Fruit fly (Drosophila melanogaster) whole organism, embryonic: ENCODE results near the gene Tengl1.

Source experiments
- BEAF-32 ChIP-seq: fragments of 200-800 bp; sonication (Bioruptor generic); optimal IDR thresholded peaks from 3 replicates; lab custom pipeline; 2017; ENCODE audit warnings: missing biosample characterization, missing genetic modification characterization, mild to moderate bottlenecking, moderate library complexity, missing genetic modification reagents
- CG10267 ChIP-seq: fragments of 200-800 bp; sonication (Bioruptor generic); optimal IDR thresholded peaks from 2 replicates; lab custom pipeline; 2018; ENCODE audit warnings: missing biosample characterization, mild to moderate bottlenecking, missing genetic modification characterization, moderate library complexity
- CG10274 ChIP-seq: fragments of 200-800 bp; sonication (Bioruptor generic); optimal IDR thresholded peaks from 3 replicates; lab custom pipeline; 2017; ENCODE audit warnings: missing biosample characterization, mild to moderate bottlenecking, missing genetic modification characterization
- CG10979 ChIP-seq: fragments of 200-800 bp; sonication (Bioruptor generic); optimal IDR thresholded peaks from 2 replicates; lab custom pipeline; 2018; ENCODE audit warnings: missing biosample characterization, mild to moderate bottlenecking, missing genetic modification characterization, moderate library complexity
- CG12155 ChIP-seq: fragments of 200-800 bp; sonication (Bioruptor generic); optimal IDR thresholded peaks from 3 replicates; lab custom pipeline; 2016; ENCODE audit warnings: missing biosample characterization, missing genetic modification characterization
- CG12236 ChIP-seq: fragments of 200-800 bp; sonication (Bioruptor generic); optimal IDR thresholded peaks from 2 replicates; lab custom pipeline; 2016; ENCODE audit warnings: missing biosample characterization, missing genetic modification characterization
- CG1233 ChIP-seq: fragments of 200-800 bp; sonication (Bioruptor generic); optimal IDR thresholded peaks from 4 replicates; lab custom pipeline; 2018; ENCODE audit warnings: missing biosample characterization, mild to moderate bottlenecking, missing genetic modification characterization
- CG13123 ChIP-seq: fragments of 200-800 bp; sonication (Bioruptor generic); optimal IDR thresholded peaks from 2 replicates; lab custom pipeline; 2016; ENCODE audit warnings: missing biosample characterization, missing genetic modification characterization
- CG13894 ChIP-seq: fragments of 200-800 bp; sonication (Bioruptor generic); optimal IDR thresholded peaks from 3 replicates; lab custom pipeline; 2018; ENCODE audit warnings: missing biosample characterization, mild to moderate bottlenecking, missing genetic modification characterization, moderate library complexity
- CG14860 ChIP-seq: fragments of 200-800 bp; sonication (Bioruptor generic); IDR thresholded peaks from 3 replicates; pipeline ENCODE4 v1.3.6; 2022; ENCODE audit warnings: missing biosample characterization, missing genetic modification characterization; ENCODE audit not compliant: partially characterized antibody
- CG15011 ChIP-seq: fragments of 200-800 bp; sonication (Bioruptor generic); optimal IDR thresholded peaks from 3 replicates; lab custom pipeline; 2018; ENCODE audit warnings: missing biosample characterization, mild to moderate bottlenecking, missing genetic modification characterization
- CG15073 ChIP-seq: fragments of 200-800 bp; sonication (Bioruptor generic); optimal IDR thresholded peaks from 2 replicates; lab custom pipeline; 2016; ENCODE audit warnings: missing biosample characterization, missing genetic modification characterization
- CG15269 ChIP-seq: fragments of 200-800 bp; sonication (Bioruptor generic); optimal IDR thresholded peaks from 2 replicates; lab custom pipeline; 2018; ENCODE audit warnings: missing biosample characterization, mild to moderate bottlenecking, missing genetic modification characterization, moderate library complexity
- CG15601 ChIP-seq: fragments of 200-800 bp; sonication (Bioruptor generic); optimal IDR thresholded peaks from 3 replicates; lab custom pipeline; 2019; ENCODE audit warnings: missing biosample characterization, mild to moderate bottlenecking, missing genetic modification characterization, moderate library complexity
- CG1647 ChIP-seq: fragments of 200-800 bp; sonication (Bioruptor generic); optimal IDR thresholded peaks from 3 replicates; lab custom pipeline; 2016; ENCODE audit warnings: missing biosample characterization, missing genetic modification characterization
- CG17361 ChIP-seq: fragments of 200-800 bp; sonication (Bioruptor generic); IDR thresholded peaks from 3 replicates; pipeline ENCODE4 v1.3.6; 2022; ENCODE audit warnings: missing biosample characterization, missing genetic modification characterization
- CG17912 ChIP-seq: fragments of 200-800 bp; sonication (Bioruptor generic); optimal IDR thresholded peaks from 2 replicates; lab custom pipeline; 2018; ENCODE audit warnings: missing biosample characterization, mild to moderate bottlenecking, missing genetic modification characterization
- CG2120 ChIP-seq: fragments of 200-800 bp; sonication (Bioruptor generic); optimal IDR thresholded peaks from 3 replicates; lab custom pipeline; 2016; ENCODE audit warnings: missing biosample characterization, missing genetic modification characterization
- CG2202 ChIP-seq: fragments of 200-800 bp; sonication (Bioruptor generic); optimal IDR thresholded peaks from 2 replicates; lab custom pipeline; 2018; ENCODE audit warnings: missing biosample characterization, mild to moderate bottlenecking, missing genetic modification characterization
- CG2875 ChIP-seq: fragments of 200-800 bp; sonication (Bioruptor generic); optimal IDR thresholded peaks from 2 replicates; lab custom pipeline; 2017; ENCODE audit warnings: missing biosample characterization, mild to moderate bottlenecking, missing genetic modification characterization, missing genetic modification reagents
- CG3838 ChIP-seq: fragments of 200-800 bp; sonication (Bioruptor generic); optimal IDR thresholded peaks from 3 replicates; lab custom pipeline; 2016; ENCODE audit warnings: missing biosample characterization, missing genetic modification characterization
- CG4328 ChIP-seq: fragments of 200-800 bp; sonication (Bioruptor generic); optimal IDR thresholded peaks from 3 replicates; lab custom pipeline; 2017; ENCODE audit warnings: missing biosample characterization, missing genetic modification reagents, missing genetic modification characterization
- CG4404 ChIP-seq: fragments of 200-800 bp; sonication (Bioruptor generic); IDR thresholded peaks from 2 replicates; pipeline ENCODE4 v1.3.6; 2022; ENCODE audit warnings: missing biosample characterization, missing genetic modification characterization
- CG5953 ChIP-seq: fragments of 200-800 bp; sonication (Bioruptor generic); IDR thresholded peaks from 2 replicates; pipeline ENCODE4 v1.3.6; 2022; ENCODE audit warnings: missing biosample characterization, missing genetic modification characterization
- CG8281 ChIP-seq: fragments of 200-800 bp; sonication (Bioruptor generic); optimal IDR thresholded peaks from 2 replicates; lab custom pipeline; 2018; ENCODE audit warnings: missing biosample characterization, mild to moderate bottlenecking, missing genetic modification characterization, moderate library complexity
- CG8388 ChIP-seq: fragments of 200-800 bp; sonication (Bioruptor generic); optimal IDR thresholded peaks from 2 replicates; lab custom pipeline; 2019; ENCODE audit warnings: missing biosample characterization, mild to moderate bottlenecking, missing genetic modification characterization, moderate library complexity
- Dfd ChIP-seq, 2 experiments: fragments of >200 bp; optimal IDR thresholded peaks; 2 replicates each; lab custom pipeline; 2017; ENCODE audit warnings: missing biosample characterization in 2 of 2, missing genetic modification characterization in 2 of 2
- HmgD ChIP-seq: fragments of 200-800 bp; sonication (Bioruptor generic); optimal IDR thresholded peaks from 3 replicates; lab custom pipeline; 2016; ENCODE audit warnings: missing biosample characterization, missing genetic modification characterization
- Jarid2 ChIP-seq: fragments of 200-800 bp; sonication (Bioruptor generic); optimal IDR thresholded peaks from 3 replicates; lab custom pipeline; 2017; ENCODE audit warnings: mild to moderate bottlenecking, missing biosample characterization, missing genetic modification reagents, missing genetic modification characterization
- Kr ChIP-seq: fragments of 200-800 bp; sonication (Bioruptor generic); optimal IDR thresholded peaks from 2 replicates; lab custom pipeline; 2017; ENCODE audit warnings: missing biosample characterization, mild to moderate bottlenecking, missing genetic modification characterization
- Lim3 ChIP-seq: fragments of 200-800 bp; sonication (Bioruptor generic); IDR thresholded peaks from 2 replicates; pipeline ENCODE4 v1.3.6; 2022; ENCODE audit warnings: missing biosample characterization, missing genetic modification characterization
- Med ChIP-seq: fragments of 200-800 bp; sonication (Bioruptor generic); peaks from one replicate; lab custom pipeline; 2016; ENCODE audit warnings: missing biosample characterization, missing genetic modification characterization, mild to moderate bottlenecking, inconsistent platforms, moderate library complexity
- Myb ChIP-seq: fragments of 200-800 bp; sonication (Bioruptor generic); optimal IDR thresholded peaks from 2 replicates; lab custom pipeline; 2016; ENCODE audit warnings: missing biosample characterization, missing genetic modification characterization
- NFAT ChIP-seq: fragments of 200-800 bp; sonication (Bioruptor generic); IDR thresholded peaks from 2 replicates; pipeline ENCODE4 v1.3.6; 2022; ENCODE audit warnings: missing biosample characterization, missing genetic modification characterization
- Oaz ChIP-seq: fragments of 200-800 bp; sonication (Bioruptor generic); IDR thresholded peaks from 2 replicates; pipeline ENCODE4 v1.3.6; 2022; ENCODE audit warnings: missing biosample characterization, missing genetic modification characterization
- ara ChIP-seq: fragments of 200-800 bp; sonication (Bioruptor generic); IDR thresholded peaks from 2 replicates; pipeline ENCODE4 v1.3.6; 2022; ENCODE audit warnings: missing biosample characterization, missing genetic modification characterization
- br ChIP-seq: fragments of >200 bp; optimal IDR thresholded peaks from 2 replicates; lab custom pipeline; 2017
- chm ChIP-seq: fragments of 200-800 bp; sonication (Bioruptor generic); IDR thresholded peaks from 2 replicates; pipeline ENCODE4 v1.3.6; 2022; ENCODE audit warnings: missing biosample characterization, missing genetic modification characterization
- crp ChIP-seq, 2 experiments: fragments of 200-800 bp; sonication (Bioruptor generic); optimal IDR thresholded peaks; 2 replicates in 1 of 2; 3 replicates in 1 of 2; lab custom pipeline; 2017; ENCODE audit warnings: missing biosample characterization in 2 of 2, missing genetic modification characterization in 2 of 2, mild to moderate bottlenecking in 1 of 2, moderate library complexity in 1 of 2
- dysf ChIP-seq: fragments of 200-800 bp; sonication (Bioruptor generic); IDR thresholded peaks from 3 replicates; pipeline ENCODE4 v1.3.6; 2022; ENCODE audit warnings: missing biosample characterization, missing genetic modification characterization
- her ChIP-seq: fragments of 200-800 bp; sonication (Bioruptor generic); optimal IDR thresholded peaks from 2 replicates; lab custom pipeline; 2016; ENCODE audit warnings: missing biosample characterization, missing genetic modification characterization
- hkb ChIP-seq, 2 experiments: fragments of 200-800 bp in 1 of 2; fragments of >200 bp in 1 of 2; sonication (Bioruptor generic) in 1 of 2; IDR thresholded peaks in 1 of 2; optimal IDR thresholded peaks in 1 of 2; 2 replicates each; pipeline versions ENCODE4 v1.3.6 to Lab custom; 2017 to 2022; ENCODE audit warnings: missing biosample characterization in 1 of 2, missing genetic modification characterization in 1 of 2
- p53 ChIP-seq: fragments of 200-800 bp; sonication (Bioruptor generic); optimal IDR thresholded peaks from 2 replicates; lab custom pipeline; 2016; ENCODE audit warnings: missing biosample characterization, missing genetic modification characterization
- sens-2 ChIP-seq: fragments of 200-800 bp; sonication (Bioruptor generic); IDR thresholded peaks from 2 replicates; pipeline ENCODE4 v1.3.6; 2022; ENCODE audit warnings: missing biosample characterization, missing genetic modification characterization
- slbo ChIP-seq: fragments of 200-800 bp; sonication (Bioruptor generic); IDR thresholded peaks from 2 replicates; pipeline ENCODE4 v1.3.6; 2022; ENCODE audit warnings: missing biosample characterization, missing genetic modification characterization
- sqz ChIP-seq: fragments of 200-800 bp; sonication (Bioruptor generic); optimal IDR thresholded peaks from 3 replicates; lab custom pipeline; 2018; ENCODE audit warnings: missing biosample characterization, mild to moderate bottlenecking, missing genetic modification characterization
- sr ChIP-seq: fragments of 200-800 bp; sonication (Bioruptor generic); IDR thresholded peaks from 3 replicates; pipeline ENCODE4 v1.3.6; 2022; ENCODE audit warnings: missing biosample characterization, missing genetic modification characterization
- unpg ChIP-seq: fragments of 200-800 bp; sonication (Bioruptor generic); optimal IDR thresholded peaks from 3 replicates; lab custom pipeline; 2018; ENCODE audit warnings: missing biosample characterization, mild to moderate bottlenecking, missing genetic modification characterization, moderate library complexity

The Tengl1 gene

DNA sequence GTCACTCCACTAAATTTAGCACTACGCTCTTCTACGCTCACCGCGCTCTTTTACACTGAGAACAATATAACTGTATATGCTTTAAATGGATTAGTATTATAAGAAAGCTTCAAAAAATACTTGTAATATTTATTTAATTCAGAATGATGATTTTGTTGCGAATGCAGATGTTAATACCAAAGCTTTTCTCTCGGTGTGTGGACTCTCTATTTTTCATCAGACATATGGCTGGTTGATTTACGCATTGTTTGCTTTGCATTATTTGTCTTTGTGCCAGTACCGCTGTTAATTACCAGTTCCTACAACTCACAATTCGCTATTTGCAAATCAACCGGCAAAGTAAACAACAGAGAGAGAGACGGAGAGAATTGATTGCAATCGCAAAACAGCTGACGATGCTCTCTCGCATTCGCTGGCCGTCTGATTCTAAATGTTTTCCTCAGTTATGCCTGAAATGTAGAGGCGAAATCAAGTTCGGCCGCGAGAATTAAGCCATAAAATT lies 18.7 kb downstream of the Tengl1 start (continued):
- TF ChIP-seq unpg (GFP tag; lab: Kevin White, UChicago), result peak; percentile 95
- TF ChIP-seq sr (GFP tag; lab: Robert Waterston, UW), result peak; percentile 92
- TF ChIP-seq CG4328, result peak; percentile 79
- TF ChIP-seq sqz (GFP tag; lab: Kevin White, UChicago), result peak; percentile 78
- TF ChIP-seq CG1233 (GFP tag; lab: Kevin White, UChicago), result peak; percentile 95
- peak; percentile 92 for TF ChIP-seq CG8388
- peak; percentile 98 for TF ChIP-seq chm (GFP tag; lab: Robert Waterston, UW)
- peak; percentile 94 for TF ChIP-seq CG13894 (tag; lab: Kevin White, UChicago)
- TF ChIP-seq p53, result peak; percentile 85
- peak; percentile 83 for TF ChIP-seq CG3838 (GFP tag; lab: Kevin White, UChicago)
- TF ChIP-seq, all 482 proteins: peak for 435

dm6 chr2L:2220573-2221332 lies 19.6 kb downstream of the Tengl1 start, which contains the start of gene papi:
papi (plus strand) TSS chr2L:2220748.
- no peak for TF ChIP-seq ara (GFP tag; lab: Robert Waterston, UW)
- no peak for TF ChIP-seq br
- TF ChIP-seq NFAT (GFP tag; lab: Robert Waterston, UW), result no peak
- TF ChIP-seq crp (GFP tag; optimal IDR thresholded peaks at IDR 0.05; lab: Kevin White, UChicago), result peak in 1 of 2 experiments; percentile 14
- TF ChIP-seq CG2875 (GFP tag; lab: Kevin White, UChicago), result no peak
- TF ChIP-seq CG2120 (GFP tag; lab: Kevin White, UChicago), result peak; percentile 38
- no peak for TF ChIP-seq Oaz (GFP tag; lab: Robert Waterston, UW)
- TF ChIP-seq Dfd (GFP tag; optimal IDR thresholded peaks at IDR 0.05; lab: Kevin White, UChicago), result no peak
- TF ChIP-seq CG15269 (tag; lab: Kevin White, UChicago), result no peak
- no peak for TF ChIP-seq hkb (optimal IDR thresholded peaks at IDR 0.05; lab: Kevin White, UChicago)
- peak; percentile 9; the same call in 1 of the 2 replicates for TF ChIP-seq hkb (GFP tag; IDR thresholded peaks at IDR 0.05; lab: Robert Waterston, UW)
- no peak for TF ChIP-seq CG2202
- no peak for TF ChIP-seq CG8281 (tag; lab: Kevin White, UChicago)
- TF ChIP-seq Med, result peak; percentile 36
- TF ChIP-seq slbo (GFP tag; lab: Robert Waterston, UW), result no peak
- TF ChIP-seq CG15011, result no peak
- TF ChIP-seq HmgD (GFP tag; lab: Kevin White, UChicago), result no peak
- TF ChIP-seq her (GFP tag; lab: Kevin White, UChicago), result peak; percentile 28
- no peak for TF ChIP-seq dysf (GFP tag; lab: Robert Waterston, UW)
- no peak for TF ChIP-seq CG13123 (GFP tag; lab: Kevin White, UChicago)
- no peak for TF ChIP-seq CG15073 (GFP tag; lab: Kevin White, UChicago)
- no peak for TF ChIP-seq Kr (GFP tag; lab: Kevin White, UChicago)
- TF ChIP-seq CG1647 (GFP tag; lab: Kevin White, UChicago), result no peak
- TF ChIP-seq CG17361, result no peak
- TF ChIP-seq Jarid2 (GFP tag; lab: Kevin White, UChicago), result no peak
- no peak for TF ChIP-seq sens-2 (GFP tag; lab: Robert Waterston, UW)
- no peak for TF ChIP-seq CG12236 (GFP tag; lab: Kevin White, UChicago)
- peak; percentile 20 for TF ChIP-seq BEAF-32 (GFP tag; lab: Kevin White, UChicago)
- TF ChIP-seq CG17912 (GFP tag; lab: Kevin White, UChicago), result no peak
- no peak for TF ChIP-seq CG15601 (tag; lab: Kevin White, UChicago)
- TF ChIP-seq CG10274 (GFP tag; lab: Kevin White, UChicago), result no peak
- TF ChIP-seq CG12155 (GFP tag; lab: Kevin White, UChicago), result no peak
- TF ChIP-seq Lim3 (GFP tag; lab: Robert Waterston, UW), result no peak
- peak; percentile 98 for TF ChIP-seq Myb (GFP tag; lab: Kevin White, UChicago)
- TF ChIP-seq CG3838 (GFP tag; lab: Kevin White, UChicago), result no peak
- TF ChIP-seq CG10979, result no peak
- TF ChIP-seq CG14860 (GFP tag; lab: Robert Waterston, UW), result no peak
- no peak for TF ChIP-seq CG5953
- TF ChIP-seq CG10267, result peak; percentile 91
- no peak for TF ChIP-seq CG4404 (GFP tag; lab: Robert Waterston, UW)
